Worm (Caenorhabditis elegans) whole organism, late embryonic: ENCODE results near the gene sri-27.
"Not testable (repeated sequence)": the region's sequence is repeated elsewhere in the genome, so short reads cannot be mapped to it uniquely, and the experiment has no call there.

Experiments used
- C08G9.2 ChIP-seq: sonication (generic microtip); optimal IDR thresholded peaks from 2 replicates; lab custom pipeline; 2016; ENCODE audit warnings: mild to moderate bottlenecking, missing genetic modification characterization, moderate library complexity, missing compliant biosample characterization
- ceh-31 ChIP-seq: sonication (generic microtip); optimal IDR thresholded peaks from 2 replicates; lab custom pipeline; 2016; ENCODE audit warnings: missing genetic modification characterization, missing compliant biosample characterization
- ceh-34 ChIP-seq: sonication (generic microtip); optimal IDR thresholded peaks from 2 replicates; lab custom pipeline; 2016; ENCODE audit warnings: mild to moderate bottlenecking, missing genetic modification characterization, missing compliant biosample characterization
- ceh-48 ChIP-seq: sonication (generic microtip); optimal IDR thresholded peaks from 2 replicates; lab custom pipeline; 2016; ENCODE audit warnings: missing genetic modification characterization, inconsistent platforms, missing compliant biosample characterization
- dve-1 ChIP-seq: sonication (generic microtip); optimal IDR thresholded peaks from 2 replicates; lab custom pipeline; 2017; ENCODE audit warnings: antibody characterized with exemption, mild to moderate bottlenecking, missing genetic modification characterization, missing compliant biosample characterization
- pha-4 ChIP-seq: fragments of 150-350 bp; optimal IDR thresholded peaks from 2 replicates; lab custom pipeline; 2018; ENCODE audit warnings: missing biosample characterization, missing genetic modification reagents, missing genetic modification characterization
- pqm-1 ChIP-seq: sonication (generic microtip); optimal IDR thresholded peaks from 2 replicates; lab custom pipeline; 2016; ENCODE audit warnings: missing genetic modification characterization, missing compliant biosample characterization
- sox-4 ChIP-seq: sonication (generic microtip); optimal IDR thresholded peaks from 2 replicates; lab custom pipeline; 2017; ENCODE audit warnings: mild to moderate bottlenecking, missing genetic modification characterization, inconsistent platforms, missing compliant biosample characterization
- unc-42 ChIP-seq: sonication (generic microtip); optimal IDR thresholded peaks from 2 replicates; lab custom pipeline; 2016; ENCODE audit warnings: missing genotype, missing genetic modification characterization, missing compliant biosample characterization
- ztf-16 ChIP-seq: sonication (generic microtip); optimal IDR thresholded peaks from 2 replicates; lab custom pipeline; 2017; ENCODE audit warnings: missing genetic modification characterization, missing compliant biosample characterization

DNA sequence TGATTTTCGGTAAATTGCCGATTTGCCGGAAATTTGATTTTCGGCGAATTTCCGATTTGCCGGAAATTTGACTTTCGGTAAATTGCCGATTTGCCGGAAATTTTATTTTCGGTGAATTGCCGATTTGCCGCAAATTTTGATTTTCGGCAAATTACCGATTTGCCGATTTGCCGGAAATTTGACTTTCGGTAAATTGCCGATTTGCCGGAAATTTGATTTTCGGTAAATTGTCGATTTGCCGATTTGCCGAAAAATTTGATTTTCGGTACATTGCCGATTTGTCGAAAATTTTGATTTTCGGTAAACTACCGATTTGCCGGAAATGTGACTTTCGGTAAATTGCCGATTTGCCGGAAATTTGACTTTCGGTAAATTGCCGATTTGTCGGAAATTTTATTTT lies 11.7 kb upstream of the sri-27 start:
- TF ChIP-seq unc-42 (tag; lab: Kevin White, UChicago); sox-4 (tag; lab: Kevin White, UChicago); ceh-31 (tag; lab: Kevin White, UChicago); ztf-16; ceh-34 (tag; lab: Kevin White, UChicago); ceh-48 (tag; lab: Kevin White, UChicago); pqm-1 (tag; lab: Kevin White, UChicago); dve-1 (tag; lab: Kevin White, UChicago); pha-4 (tag; lab: Kevin White, UChicago); C08G9.2 (tag; lab: Kevin White, UChicago): not testable (repeated sequence)
